Fruit fly (Drosophila melanogaster) whole organism, wandering third instar larva: ENCODE results near the gene CG3719.

ENCODE experiments used
- OdsH ChIP-seq: fragments of 200-800 bp; sonication (Bioruptor generic); optimal IDR thresholded peaks from 2 replicates; lab custom pipeline; 2016; ENCODE audit warnings: missing biosample characterization, mild to moderate bottlenecking, missing genetic modification characterization
- dmrt93B ChIP-seq: fragments of 200-800 bp; sonication (Bioruptor generic); optimal IDR thresholded peaks from 2 replicates; lab custom pipeline; 2018; ENCODE audit warnings: missing biosample characterization, mild to moderate bottlenecking, missing genetic modification characterization
- fru ChIP-seq: fragments of 200-800 bp; sonication (Bioruptor generic); optimal IDR thresholded peaks from 3 replicates; lab custom pipeline; 2016; ENCODE audit warnings: missing biosample characterization, mild to moderate bottlenecking, missing genetic modification characterization
- jim ChIP-seq: fragments of 175-275, 200-325 bp; sonication (Bioruptor generic); optimal IDR thresholded peaks from 2 replicates; lab custom pipeline; 2016; ENCODE audit warnings: missing biosample characterization, mild to moderate bottlenecking, missing genetic modification characterization
- usp ChIP-seq: fragments of >200 bp; optimal IDR thresholded peaks from 2 replicates; lab custom pipeline; 2017; ENCODE audit warnings: missing biosample characterization, missing genetic modification characterization

dm6 chrX:1388148-1388703 lies 7.9 kb upstream of the CG3719 start:
- no peak for TF ChIP-seq fru (GFP tag; lab: Kevin White, UChicago)
- no peak for TF ChIP-seq usp (GFP tag; lab: Kevin White, UChicago)
- TF ChIP-seq OdsH (GFP tag; lab: Kevin White, UChicago), result no peak
- no peak for TF ChIP-seq jim (GFP tag; lab: Kevin White, UChicago)
- no peak for TF ChIP-seq dmrt93B (GFP tag; lab: Kevin White, UChicago)
